Worm (Caenorhabditis elegans) whole organism, L4/young adult: ENCODE data around the gene T14G8.6.

ENCODE experiments used
- W03F9.2 ChIP-seq: fragments of 150-350 bp; optimal IDR thresholded peaks from 2 replicates; lab custom pipeline; 2014; ENCODE audit warnings: missing biosample characterization, missing genetic modification characterization
- dao-5 ChIP-seq: sonication (generic microtip); optimal IDR thresholded peaks from 2 replicates; lab custom pipeline; 2016; ENCODE audit warnings: missing genotype, missing genetic modification characterization, moderate library complexity, missing compliant biosample characterization
- him-1 ChIP-seq: sonication (generic microtip); optimal IDR thresholded peaks from 2 replicates; lab custom pipeline; 2016; ENCODE audit warnings: missing genotype, missing genetic modification reagents, missing genetic modification characterization, missing compliant biosample characterization

Gene T14G8.6

DNA sequence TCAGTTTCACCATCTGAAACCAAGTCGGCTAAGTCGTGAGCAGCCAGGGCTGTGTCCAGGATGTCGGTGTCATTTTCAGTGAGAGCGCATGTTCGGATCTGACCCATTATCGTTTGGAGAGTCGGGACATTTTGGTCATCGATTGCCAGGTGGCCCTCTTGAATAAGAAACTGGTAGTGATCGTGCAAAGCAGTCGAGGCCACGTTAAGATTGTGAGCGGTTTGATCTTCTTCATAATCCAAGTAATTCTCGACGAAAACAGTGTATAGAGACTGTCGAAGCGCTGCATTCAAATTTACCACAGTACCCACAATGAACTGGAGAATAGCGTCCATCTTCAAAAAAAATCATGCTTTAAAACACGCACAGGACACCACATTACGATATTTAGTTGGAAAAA, at the start of gene T14G8.6:
Gene T14G8.6 (minus strand): TSS at position 338 of the 400 bp plus-strand sequence.
- no peak for TF ChIP-seq dao-5
- TF ChIP-seq W03F9.2 (tag; lab: Kevin White, UChicago), result no peak
- TF ChIP-seq him-1, result no peak

DNA sequence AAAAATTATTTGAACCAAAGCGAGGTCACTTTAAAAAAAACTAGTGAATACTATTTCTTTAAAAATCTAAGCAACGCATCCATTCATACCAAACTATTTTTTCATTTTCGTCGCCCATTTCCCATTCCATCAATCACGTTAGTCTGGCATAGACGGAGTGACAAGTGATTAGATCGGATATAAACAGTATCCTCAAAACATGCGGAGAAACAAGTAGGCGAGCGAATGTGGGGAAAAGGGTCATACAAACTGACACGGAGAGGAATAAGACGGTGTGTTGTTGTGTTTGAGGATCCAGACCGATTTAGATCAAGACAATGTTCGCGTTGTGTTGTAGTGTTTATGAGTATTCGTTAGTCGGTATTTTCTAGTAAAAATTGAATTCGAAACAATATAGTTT, 49.8 kb upstream of the T14G8.6 start:
- TF ChIP-seq him-1 (no peak), W03F9.2 (tag; lab: Kevin White, UChicago) (no peak), dao-5 (no peak)

DNA sequence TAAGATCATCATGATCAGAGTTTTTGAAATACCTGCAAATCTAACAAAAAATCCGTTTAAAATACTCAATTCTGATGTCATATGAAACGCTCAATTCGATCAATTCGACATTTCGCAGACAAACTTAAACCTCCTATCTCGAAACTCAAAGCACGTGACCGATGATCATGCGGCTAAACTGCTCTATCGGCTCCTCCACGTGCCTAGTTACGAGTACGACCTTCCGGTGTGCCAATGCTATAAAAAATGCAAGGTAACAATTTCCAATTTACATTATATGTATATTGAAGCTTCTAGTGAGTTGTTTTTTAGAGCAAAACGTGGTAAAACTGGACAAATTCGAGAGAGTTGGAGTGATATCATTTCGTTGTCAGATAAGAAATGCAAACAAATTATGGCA, 48.6 kb upstream of the T14G8.6 start:
- TF ChIP-seq W03F9.2 (tag; lab: Kevin White, UChicago) (no peak), him-1 (no peak), dao-5 (no peak)

DNA sequence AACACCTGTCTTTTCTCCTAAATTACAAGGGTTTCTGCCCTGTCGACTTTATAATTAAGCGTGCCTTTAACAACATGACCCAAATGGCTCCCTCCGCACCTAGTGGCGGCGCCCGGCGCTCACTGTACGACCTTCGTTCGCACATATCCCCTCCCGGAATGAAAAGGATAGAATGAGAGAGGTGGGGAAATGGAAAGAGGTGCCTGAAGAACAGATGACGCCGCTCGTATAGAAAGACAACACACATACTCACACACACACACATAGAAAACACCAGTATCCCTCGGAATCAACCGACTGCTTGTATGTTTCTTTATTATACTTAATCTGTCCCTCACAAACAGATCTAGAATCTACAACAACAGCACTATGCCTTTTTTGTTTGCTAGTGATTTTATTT, 47.3 kb upstream of the T14G8.6 start:
- TF ChIP-seq W03F9.2 (tag; lab: Kevin White, UChicago), result no peak
- no peak for TF ChIP-seq dao-5
- no peak for TF ChIP-seq him-1

DNA sequence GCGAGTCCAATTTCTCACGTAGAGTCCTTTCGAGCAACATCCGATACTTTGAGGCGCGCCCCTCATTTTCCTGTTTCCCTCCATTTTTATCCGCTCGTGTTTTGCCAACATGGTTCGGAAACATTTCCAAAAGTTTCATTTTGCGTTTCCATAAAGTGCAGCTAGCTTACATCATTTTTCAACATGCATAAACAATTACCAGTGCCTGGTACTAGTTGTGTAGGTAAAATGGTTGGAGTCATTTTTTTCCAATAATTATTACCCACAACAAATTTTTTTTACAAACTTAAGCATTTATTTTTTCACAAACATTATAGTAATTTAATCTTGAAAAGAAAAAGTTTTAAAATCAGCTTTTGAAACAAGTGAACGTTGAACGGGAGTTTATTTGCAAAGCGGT, 46.1 kb upstream of the T14G8.6 start:
- TF ChIP-seq dao-5 (no peak), W03F9.2 (tag; lab: Kevin White, UChicago) (no peak), him-1 (no peak)

DNA sequence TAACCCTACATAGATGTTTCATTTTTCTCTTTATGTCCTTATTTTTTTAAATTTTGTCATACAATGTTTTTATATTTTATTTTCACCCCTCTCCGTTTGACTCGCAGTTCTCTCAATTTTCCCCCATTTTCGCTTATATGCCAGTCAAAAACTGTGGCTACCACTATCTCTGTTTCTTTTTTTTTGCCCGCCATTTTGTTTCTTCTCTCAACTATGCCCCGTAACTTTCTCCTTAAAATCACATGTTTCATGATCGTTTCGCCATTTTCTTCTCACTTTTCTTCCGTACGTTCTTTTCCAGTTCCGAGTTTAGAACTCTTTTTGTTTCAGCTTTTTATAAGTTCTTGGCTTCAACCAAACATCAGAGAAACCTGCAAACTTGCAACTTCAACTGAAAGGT, 44.9 kb upstream of the T14G8.6 start, which contains the start of gene pqn-18:
Gene pqn-18 (plus strand): TSS at position 331 of the 400 bp plus-strand sequence.
- TF ChIP-seq him-1, result no peak
- TF ChIP-seq W03F9.2 (tag; lab: Kevin White, UChicago), result no peak
- TF ChIP-seq dao-5, result no peak

DNA sequence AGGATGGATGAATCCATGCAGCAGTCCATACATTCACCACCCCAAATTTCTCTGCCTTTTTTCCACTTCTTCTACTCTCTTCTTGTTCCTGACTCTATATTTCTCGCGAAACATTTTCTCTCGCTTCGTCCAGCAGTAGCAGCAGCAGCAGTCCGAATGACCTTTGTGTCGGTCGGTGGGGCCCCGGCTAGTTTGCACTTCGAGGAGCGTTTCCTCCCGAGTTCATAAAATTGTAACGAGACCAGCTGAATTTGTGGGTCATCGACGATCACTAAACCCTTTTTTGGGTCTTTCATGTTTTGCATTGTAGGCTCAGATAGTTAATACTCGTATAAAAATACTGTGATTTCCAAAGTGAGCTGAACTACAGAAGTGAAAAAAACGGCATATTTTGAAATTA, 41.2 kb upstream of the T14G8.6 start:
- no peak for TF ChIP-seq him-1
- no peak for TF ChIP-seq W03F9.2 (tag; lab: Kevin White, UChicago)
- no peak for TF ChIP-seq dao-5

DNA sequence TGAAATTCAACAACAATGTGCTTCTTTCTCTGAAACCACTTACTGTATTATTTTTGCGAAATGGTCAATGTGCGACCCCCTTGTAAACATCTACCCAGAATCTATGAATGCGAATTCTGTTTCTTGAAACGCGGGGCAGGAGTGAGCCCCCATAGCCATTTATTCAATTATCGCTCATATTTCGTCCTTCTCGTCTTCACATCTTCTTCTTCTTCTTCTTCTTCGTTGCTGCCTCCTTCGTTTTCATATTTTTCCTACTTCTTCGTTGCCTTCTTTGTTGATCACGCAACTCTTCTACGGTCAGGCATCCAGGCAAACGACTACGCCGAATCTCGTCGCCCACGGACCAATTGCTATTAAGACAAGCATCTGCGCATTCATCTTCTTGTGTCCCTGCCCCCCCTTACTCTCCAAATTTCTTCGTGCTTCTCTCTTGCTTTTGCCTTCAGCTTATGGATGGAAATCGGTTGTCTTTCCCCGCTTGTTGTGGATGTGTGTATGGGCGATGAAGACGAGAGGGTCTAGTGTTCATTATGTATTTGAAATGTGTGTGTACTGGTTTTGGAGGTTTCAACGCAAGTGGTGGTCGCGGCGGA, 39.5 kb upstream of the T14G8.6 start:
- TF ChIP-seq W03F9.2 (tag; lab: Kevin White, UChicago) (no peak), him-1 (no peak), dao-5 (no peak)

DNA sequence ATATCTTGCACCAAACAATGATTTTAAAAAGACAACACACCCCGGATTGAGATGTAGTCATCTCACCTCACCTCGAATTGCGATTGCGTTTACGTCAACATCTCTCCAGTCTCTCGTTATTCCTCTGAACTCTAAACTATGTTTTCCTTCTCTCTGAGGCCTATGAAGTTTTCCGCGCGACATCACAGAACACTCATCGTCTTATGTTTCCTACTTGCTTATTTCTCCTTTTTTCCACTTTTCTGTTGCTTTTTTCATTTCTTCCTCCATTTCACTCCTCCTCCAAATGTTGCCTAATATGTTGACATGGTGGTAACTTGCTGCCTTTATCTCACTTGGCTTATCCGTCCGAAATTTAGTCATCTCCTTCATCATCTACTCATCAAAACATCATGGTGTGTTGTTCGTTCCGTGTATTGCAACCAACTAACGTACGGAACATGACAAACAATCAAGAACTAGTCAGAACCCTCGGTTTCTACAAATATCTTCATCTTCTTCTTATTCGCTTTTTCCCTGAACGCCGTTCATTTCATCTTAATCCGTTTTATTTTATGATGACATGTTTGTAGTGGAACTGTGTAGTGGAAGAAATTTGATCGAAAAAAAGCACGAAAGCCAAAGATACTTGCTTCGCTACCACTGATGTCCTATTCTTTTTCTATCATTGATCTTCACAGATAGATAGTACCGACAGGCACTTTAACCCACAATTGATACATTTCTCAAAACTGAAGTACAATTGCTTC, 36.7 kb upstream of the T14G8.6 start:
- TF ChIP-seq dao-5 (no peak), W03F9.2 (tag; lab: Kevin White, UChicago) (no peak), him-1 (no peak)

DNA sequence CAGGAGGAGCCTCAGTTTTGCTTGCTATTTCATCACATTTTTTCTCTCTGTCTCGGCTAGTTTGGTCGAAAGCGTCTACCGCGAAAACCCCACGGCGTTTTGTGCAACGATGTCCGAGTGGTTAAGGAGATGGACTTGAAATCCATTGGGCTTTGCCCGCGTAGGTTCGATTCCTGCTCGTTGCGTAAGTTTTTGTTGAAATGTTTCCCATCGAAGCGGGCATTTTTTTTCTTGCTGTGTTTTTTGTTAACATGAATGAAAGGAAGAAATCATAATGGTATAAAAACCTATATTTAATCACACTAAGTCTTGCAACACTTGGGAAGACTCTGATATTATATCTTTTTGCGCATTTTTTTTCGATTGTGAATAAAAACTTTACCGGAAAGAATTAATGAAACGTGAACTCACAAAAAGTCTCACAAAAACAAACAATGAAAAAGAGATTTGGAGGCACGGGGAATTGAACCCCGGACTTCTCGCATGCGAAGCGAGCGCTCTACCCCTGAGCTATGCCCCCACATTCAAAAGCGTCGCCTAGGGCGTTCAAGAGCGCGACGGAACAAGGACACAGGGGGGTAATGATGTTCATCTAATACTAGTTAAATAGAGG, 27.3 kb upstream of the T14G8.6 start:
- peak; percentile 46 for TF ChIP-seq dao-5
- TF ChIP-seq W03F9.2 (tag; lab: Kevin White, UChicago), result peak; percentile 8
- peak; percentile 60 for TF ChIP-seq him-1

DNA sequence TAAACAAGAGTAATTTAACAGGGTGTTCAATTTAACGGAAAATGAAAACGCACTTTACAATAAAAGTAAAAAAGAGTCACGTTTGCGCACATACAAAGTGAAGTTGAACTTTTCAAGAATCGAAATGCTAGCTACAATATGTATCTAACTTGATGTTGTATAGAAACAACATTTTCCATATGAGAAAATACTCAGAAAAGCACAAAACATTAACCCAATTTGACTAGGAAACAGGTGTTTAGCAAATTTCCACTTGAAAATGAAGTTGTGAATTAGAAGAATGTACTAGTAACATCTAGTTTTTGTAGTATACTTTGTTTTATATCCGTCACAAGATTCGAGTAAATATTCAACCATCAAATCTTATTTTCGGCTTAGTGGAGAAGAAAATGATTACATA, 22.2 kb upstream of the T14G8.6 start, which contains the start of gene gpc-1:
Gene gpc-1 (minus strand): TSS at position 117 of the 400 bp plus-strand sequence.
- TF ChIP-seq W03F9.2 (tag; lab: Kevin White, UChicago), result no peak
- TF ChIP-seq dao-5, result no peak
- no peak for TF ChIP-seq him-1

DNA sequence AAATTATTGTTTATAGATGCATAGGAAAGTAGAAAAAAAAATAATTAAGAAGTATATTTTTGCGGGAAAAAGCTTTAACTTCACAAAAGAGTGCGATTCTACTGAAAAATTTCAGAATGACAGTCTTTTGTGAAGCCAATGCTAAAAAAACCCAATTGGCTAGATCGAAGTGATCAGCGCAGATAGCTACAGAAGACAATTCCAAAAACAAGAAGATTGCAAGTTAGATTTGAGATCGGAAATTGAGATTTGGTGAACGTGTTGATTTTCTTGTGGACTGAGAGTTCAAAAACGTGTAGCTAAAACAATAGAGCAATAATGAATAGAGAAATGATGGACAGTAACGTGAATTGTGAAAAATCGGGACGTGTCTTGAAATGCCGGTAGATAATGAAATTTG, 18.5 kb upstream of the T14G8.6 start:
- TF ChIP-seq dao-5 (no peak), him-1 (no peak), W03F9.2 (tag; lab: Kevin White, UChicago) (no peak)

DNA sequence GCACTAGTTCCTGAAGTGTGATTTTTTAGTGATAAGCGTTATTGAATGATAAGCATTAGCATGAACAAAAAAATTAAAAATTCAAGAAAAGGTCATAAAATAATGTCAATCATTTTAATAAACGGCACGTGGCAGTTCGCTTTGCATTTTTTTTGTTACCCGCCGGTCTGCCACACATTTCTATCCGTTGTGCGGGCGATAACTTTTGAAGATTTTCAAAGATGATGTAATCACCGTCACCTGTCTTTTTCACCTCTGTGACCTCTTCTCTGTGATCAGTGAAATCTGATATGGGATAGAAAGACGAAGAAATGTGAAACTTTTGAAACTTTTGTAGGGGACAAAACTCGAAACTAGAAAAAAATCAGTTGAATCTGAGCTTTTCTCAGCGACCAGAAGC, 15.3 kb upstream of the T14G8.6 start:
- TF ChIP-seq W03F9.2 (tag; lab: Kevin White, UChicago) (no peak), dao-5 (no peak), him-1 (no peak)

DNA sequence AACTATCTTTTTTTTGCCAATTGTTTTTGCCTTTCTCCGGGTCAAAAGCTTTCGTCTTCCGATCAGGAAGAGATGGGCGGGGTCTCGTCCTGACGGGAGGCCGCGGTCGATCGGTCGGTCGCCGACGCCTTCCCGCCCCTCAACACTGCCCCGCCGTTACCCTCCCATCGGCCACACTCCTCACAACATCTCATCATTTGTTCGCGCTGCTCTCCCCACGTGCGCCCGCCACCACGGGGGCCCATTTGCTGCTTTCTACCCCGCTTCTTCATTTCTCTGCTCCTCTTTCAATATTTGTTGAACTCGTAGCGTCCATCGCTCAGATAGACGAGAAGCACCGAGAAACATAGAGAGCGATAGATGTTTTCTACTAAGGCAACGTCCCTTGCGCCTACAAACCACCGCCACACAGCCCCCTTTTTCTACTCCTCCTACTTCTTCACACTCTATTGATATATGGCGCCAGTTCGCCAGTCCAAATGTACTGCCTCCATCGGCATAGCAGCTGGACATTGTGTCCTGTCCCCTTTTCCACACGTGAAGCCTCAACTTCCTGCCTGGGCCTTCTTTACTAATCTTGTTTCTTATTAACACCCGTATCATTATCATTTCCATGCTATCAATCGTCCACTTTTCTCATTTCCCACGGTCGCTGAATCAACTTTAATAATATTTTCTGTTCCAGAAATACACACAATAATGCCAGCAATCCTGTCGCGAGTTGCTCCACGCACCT, 14.3 kb upstream of the T14G8.6 start, which contains the start of gene bcat-1:
Gene bcat-1 (plus strand): TSS at position 686 of the 736 bp plus-strand sequence.
- no peak for TF ChIP-seq W03F9.2 (tag; lab: Kevin White, UChicago)
- TF ChIP-seq him-1, result peak; percentile 16
- no peak for TF ChIP-seq dao-5
